Fruit fly (Drosophila melanogaster) whole organism, prepupa: ENCODE data around the gene senju.
A peak's percentile ranks its signal among the peaks of the same experiment; 100 is the strongest.

Source experiments
- CG10631 ChIP-seq: fragments of 200-800 bp; sonication (Bioruptor generic); optimal IDR thresholded peaks from 2 replicates; lab custom pipeline; 2016; ENCODE audit warnings: missing biosample characterization, missing genetic modification characterization
- CG10669 ChIP-seq: fragments of 200-800 bp; sonication (Bioruptor generic); optimal IDR thresholded peaks from 3 replicates; lab custom pipeline; 2018; ENCODE audit warnings: missing biosample characterization, mild to moderate bottlenecking, missing genetic modification characterization, moderate library complexity
- CG11294 ChIP-seq: fragments of 200-800 bp; sonication (Bioruptor generic); IDR thresholded peaks from 2 replicates; pipeline ENCODE4 v1.3.6; 2022; ENCODE audit warnings: missing biosample characterization, missing genetic modification characterization
- CG15336 ChIP-seq: fragments of 200-800 bp; sonication (Bioruptor generic); IDR thresholded peaks from 2 replicates; pipeline ENCODE4 v1.3.6; 2022; ENCODE audit warnings: missing biosample characterization, missing genetic modification characterization
- CG1621 ChIP-seq: fragments of 200-800 bp; sonication (Bioruptor generic); optimal IDR thresholded peaks from 3 replicates; lab custom pipeline; 2018; ENCODE audit warnings: missing biosample characterization, mild to moderate bottlenecking, missing genetic modification characterization
- CG16779 ChIP-seq: fragments of 200-800 bp; sonication (Bioruptor generic); optimal IDR thresholded peaks from 3 replicates; lab custom pipeline; 2017; ENCODE audit warnings: missing biosample characterization, mild to moderate bottlenecking, missing genetic modification characterization
- CG3032 ChIP-seq: fragments of 200-800 bp; optimal IDR thresholded peaks from 2 replicates; lab custom pipeline; 2019; ENCODE audit warnings: missing biosample characterization, mild to moderate bottlenecking, missing genetic modification characterization, moderate library complexity
- CG31627 ChIP-seq: fragments of 200-800 bp; sonication (Bioruptor generic); optimal IDR thresholded peaks from 3 replicates; lab custom pipeline; 2016; ENCODE audit warnings: missing biosample characterization, missing genetic modification characterization
- CG32006 ChIP-seq: fragments of 200-800 bp; sonication (Bioruptor generic); optimal IDR thresholded peaks from 3 replicates; lab custom pipeline; 2017; ENCODE audit warnings: missing biosample characterization, mild to moderate bottlenecking, missing genetic modification characterization
- CG34406 ChIP-seq: fragments of 200-800 bp; sonication (Bioruptor generic); optimal IDR thresholded peaks from 3 replicates; lab custom pipeline; 2016; ENCODE audit warnings: missing biosample characterization, missing genetic modification characterization
- CG3919 ChIP-seq: fragments of 200-800 bp; sonication (Bioruptor generic); optimal IDR thresholded peaks from 3 replicates; lab custom pipeline; 2016; ENCODE audit warnings: missing biosample characterization, missing genetic modification characterization
- CG4318 ChIP-seq: fragments of 200-800 bp; sonication (Bioruptor generic); optimal IDR thresholded peaks from 3 replicates; lab custom pipeline; 2017; ENCODE audit warnings: missing biosample characterization, mild to moderate bottlenecking, missing genetic modification characterization
- CG6163 ChIP-seq: fragments of 200-800 bp; sonication (Bioruptor generic); IDR thresholded peaks from 3 replicates; pipeline ENCODE4 v1.3.6; 2022; ENCODE audit warnings: missing biosample characterization, missing genetic modification characterization
- CG6276 ChIP-seq: fragments of 200-800 bp; sonication (Bioruptor generic); optimal IDR thresholded peaks from 2 replicates; lab custom pipeline; 2017; ENCODE audit warnings: missing biosample characterization, mild to moderate bottlenecking, missing genetic modification characterization
- CG6808 ChIP-seq: fragments of 200-800 bp; sonication (Bioruptor generic); optimal IDR thresholded peaks from 3 replicates; lab custom pipeline; 2017; ENCODE audit warnings: missing biosample characterization, missing genetic modification characterization, mild to moderate bottlenecking, moderate library complexity, missing genetic modification reagents
- CG6854 ChIP-seq: fragments of 200-800 bp; sonication (Bioruptor generic); optimal IDR thresholded peaks from 2 replicates; lab custom pipeline; 2017; ENCODE audit warnings: missing biosample characterization, mild to moderate bottlenecking, missing genetic modification characterization
- CG7368 ChIP-seq: fragments of 200-800 bp; sonication (Bioruptor generic); optimal IDR thresholded peaks from 3 replicates; lab custom pipeline; 2016; ENCODE audit warnings: missing biosample characterization, missing genetic modification characterization
- CG8119 ChIP-seq: fragments of 200-800 bp; sonication (Bioruptor generic); IDR thresholded peaks from 3 replicates; pipeline ENCODE4 v1.3.6; 2022; ENCODE audit warnings: missing biosample characterization, missing genetic modification characterization
- CG8319 ChIP-seq: fragments of 200-800 bp; sonication (Bioruptor generic); optimal IDR thresholded peaks from 3 replicates; lab custom pipeline; 2016; ENCODE audit warnings: missing biosample characterization, missing genetic modification characterization
- CG9139 ChIP-seq: fragments of 200-800 bp; sonication (Bioruptor generic); optimal IDR thresholded peaks from 3 replicates; lab custom pipeline; 2017; ENCODE audit warnings: missing biosample characterization, mild to moderate bottlenecking, missing genetic modification characterization
- Eip78C ChIP-seq: fragments of 200-800 bp; sonication (Bioruptor generic); peaks from one replicate; lab custom pipeline; 2016; ENCODE audit warnings: missing biosample characterization, missing genetic modification characterization
- Ets21C ChIP-seq: fragments of 200-800 bp; sonication (Bioruptor generic); optimal IDR thresholded peaks from 3 replicates; lab custom pipeline; 2016; ENCODE audit warnings: missing biosample characterization, missing genetic modification characterization
- Ets96B ChIP-seq: fragments of 200-800 bp; optimal IDR thresholded peaks from 2 replicates; lab custom pipeline; 2019; ENCODE audit warnings: missing biosample characterization, mild to moderate bottlenecking, missing genetic modification characterization, moderate library complexity
- Gug ChIP-seq: fragments of 200-800 bp; sonication (Bioruptor generic); IDR thresholded peaks from 2 replicates; pipeline ENCODE4 v1.3.6; 2022; ENCODE audit warnings: missing biosample characterization, missing genetic modification characterization
- Hr38 ChIP-seq: sonication (Bioruptor generic); optimal IDR thresholded peaks from 2 replicates; lab custom pipeline; 2016; ENCODE audit warnings: missing biosample characterization, missing genetic modification characterization
- Hr39 ChIP-seq: fragments of 200-800 bp; sonication (Bioruptor generic); optimal IDR thresholded peaks from 2 replicates; lab custom pipeline; 2016; ENCODE audit warnings: missing biosample characterization, missing genetic modification characterization
- Met ChIP-seq: fragments of 200-800 bp; sonication (Bioruptor generic); optimal IDR thresholded peaks from 3 replicates; lab custom pipeline; 2016; ENCODE audit warnings: missing biosample characterization, missing genetic modification characterization
- Smox ChIP-seq: fragments of 200-800 bp; sonication (Bioruptor generic); optimal IDR thresholded peaks from 3 replicates; lab custom pipeline; 2016; ENCODE audit warnings: missing biosample characterization, missing genetic modification characterization
- Sox102F ChIP-seq: fragments of 200-800 bp; sonication (Bioruptor generic); optimal IDR thresholded peaks from 2 replicates; lab custom pipeline; 2016; ENCODE audit warnings: missing biosample characterization, mild to moderate bottlenecking, missing genetic modification characterization
- Sox14 ChIP-seq: fragments of 200-800 bp; sonication (Bioruptor generic); optimal IDR thresholded peaks from 3 replicates; lab custom pipeline; 2016; ENCODE audit warnings: missing biosample characterization, missing genetic modification characterization
- Sox15 ChIP-seq: fragments of 200-800 bp; sonication (Bioruptor generic); optimal IDR thresholded peaks from 3 replicates; lab custom pipeline; 2016; ENCODE audit warnings: missing biosample characterization, missing genetic modification characterization
- achi ChIP-seq: fragments of 200-800 bp; sonication (Bioruptor generic); optimal IDR thresholded peaks from 3 replicates; lab custom pipeline; 2016; ENCODE audit warnings: missing biosample characterization, missing genetic modification characterization
- acj6 ChIP-seq: fragments of 200-800 bp; sonication (Bioruptor generic); optimal IDR thresholded peaks from 3 replicates; lab custom pipeline; 2016; ENCODE audit warnings: missing biosample characterization, missing genetic modification characterization
- cyc ChIP-seq: fragments of 200-800 bp; sonication (Bioruptor generic); optimal IDR thresholded peaks from 3 replicates; lab custom pipeline; 2016; ENCODE audit warnings: missing biosample characterization, missing genetic modification characterization
- dac ChIP-seq: fragments of 200-800 bp; sonication (Bioruptor generic); optimal IDR thresholded peaks from 2 replicates; lab custom pipeline; 2017; ENCODE audit warnings: missing biosample characterization, mild to moderate bottlenecking, missing genetic modification characterization
- dsx ChIP-seq: fragments of 200-800 bp; optimal IDR thresholded peaks from 3 replicates; lab custom pipeline; 2019; ENCODE audit warnings: missing biosample characterization, mild to moderate bottlenecking, missing genetic modification characterization, moderate library complexity; ENCODE audit not compliant: poor library complexity, severe bottlenecking
- eg ChIP-seq: fragments of 200-800 bp; sonication (Bioruptor generic); IDR thresholded peaks from 3 replicates; pipeline ENCODE4 v1.3.6; 2022; ENCODE audit warnings: missing biosample characterization, missing genetic modification characterization
- esn ChIP-seq: fragments of 200-800 bp; sonication (Bioruptor generic); optimal IDR thresholded peaks from 2 replicates; lab custom pipeline; 2016; ENCODE audit warnings: missing biosample characterization, mild to moderate bottlenecking, missing genetic modification characterization, moderate library complexity
- pdm3 ChIP-seq: fragments of 200-800 bp; sonication (Bioruptor generic); optimal IDR thresholded peaks from 3 replicates; lab custom pipeline; 2016; ENCODE audit warnings: missing biosample characterization, missing genetic modification characterization
- spab ChIP-seq: fragments of 200-800 bp; sonication (Bioruptor generic); optimal IDR thresholded peaks from 2 replicates; lab custom pipeline; 2017; ENCODE audit warnings: missing biosample characterization, mild to moderate bottlenecking, missing genetic modification characterization, missing genetic modification reagents
- ss ChIP-seq, 2 experiments: fragments of 200-800 bp; sonication (Bioruptor generic); optimal IDR thresholded peaks; 2 replicates in 1 of 2; 3 replicates in 1 of 2; lab custom pipeline; 2017 to 2018; ENCODE audit warnings: mild to moderate bottlenecking in 2 of 2, missing biosample characterization in 2 of 2, missing genetic modification characterization in 2 of 2, moderate library complexity in 1 of 2
- svp ChIP-seq: fragments of 200-800 bp; sonication (Bioruptor generic); peaks from one replicate; lab custom pipeline; 2016; ENCODE audit warnings: missing biosample characterization, missing genetic modification characterization
- topi ChIP-seq: fragments of 200-800 bp; sonication (Bioruptor generic); optimal IDR thresholded peaks from 3 replicates; lab custom pipeline; 2016; ENCODE audit warnings: missing biosample characterization, missing genetic modification characterization
- vri ChIP-seq: fragments of 200-800 bp; sonication (Bioruptor generic); optimal IDR thresholded peaks from 3 replicates; lab custom pipeline; 2016; ENCODE audit warnings: missing biosample characterization, mild to moderate bottlenecking, missing genetic modification characterization

Gene senju

DNA sequence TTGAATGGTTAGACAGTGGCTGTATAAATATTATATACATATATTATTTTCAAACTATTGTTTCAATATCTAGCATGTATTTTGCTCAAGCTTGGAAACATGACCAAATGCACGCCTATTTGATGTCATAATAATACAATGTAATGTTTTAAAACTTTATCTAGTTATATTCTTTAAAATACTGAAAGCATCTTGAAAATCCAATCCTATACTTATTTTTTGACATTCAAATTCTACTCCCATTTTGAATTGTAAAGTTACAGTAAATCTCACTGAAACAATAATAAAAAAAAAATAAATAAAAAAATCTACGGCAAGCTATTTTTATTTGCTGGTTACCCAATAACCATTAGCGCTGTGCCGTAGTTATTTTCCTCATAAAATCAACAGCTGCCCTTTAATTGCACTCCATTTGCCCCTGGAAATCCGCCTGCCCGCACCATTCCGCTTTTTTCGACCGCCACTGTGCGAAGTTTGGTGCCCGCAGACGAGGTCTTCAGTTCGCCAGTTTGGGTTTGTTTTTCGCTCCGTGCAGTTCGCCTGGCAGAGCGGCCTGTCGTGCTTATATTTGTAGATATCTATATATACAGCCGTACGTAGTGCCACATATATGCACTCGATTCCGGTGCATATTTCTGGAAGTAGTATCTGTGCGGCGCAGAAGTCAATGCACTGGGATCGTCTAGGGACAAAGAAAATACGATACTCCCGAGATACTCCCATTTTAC, 7.6 kb upstream of the senju start (continued):
- TF ChIP-seq CG8319: no peak
- TF ChIP-seq Smox (GFP tag; lab: Kevin White, UChicago): peak; percentile 46
- TF ChIP-seq Ets21C (GFP tag; lab: Kevin White, UChicago): peak; percentile 15
- peak; percentile 59 for TF ChIP-seq CG6163
- no peak for TF ChIP-seq dac (GFP tag; lab: Kevin White, UChicago)
- TF ChIP-seq Eip78C (GFP tag; lab: Kevin White, UChicago): peak; percentile 78
- TF ChIP-seq Sox14 (GFP tag; lab: Kevin White, UChicago): peak; percentile 66
- TF ChIP-seq pdm3 (GFP tag; lab: Kevin White, UChicago): peak; percentile 50
- TF ChIP-seq CG10631 (GFP tag; lab: Kevin White, UChicago): peak; percentile 57
- TF ChIP-seq eg (GFP tag; lab: Robert Waterston, UW): peak; percentile 79
- TF ChIP-seq vri (GFP tag; lab: Kevin White, UChicago): peak; percentile 97
- TF ChIP-seq cyc (GFP tag; lab: Kevin White, UChicago): peak; percentile 40
- no peak for TF ChIP-seq Hr38 (GFP tag; lab: Kevin White, UChicago)
- TF ChIP-seq Sox15: no peak
- TF ChIP-seq CG4318 (GFP tag; lab: Kevin White, UChicago): peak; percentile 49
- TF ChIP-seq CG7368 (GFP tag; lab: Kevin White, UChicago): no peak
- TF ChIP-seq CG3032: peak; percentile 11
- TF ChIP-seq Ets96B: no peak
- TF ChIP-seq ss (GFP tag; optimal IDR thresholded peaks at IDR 0.05; lab: Kevin White, UChicago): peak in 1 of 2 experiments; percentile 28
- TF ChIP-seq svp (GFP tag; lab: Kevin White, UChicago): peak; percentile 87
- TF ChIP-seq CG8119: peak; percentile 42; the same call in 1 of the 3 replicates
- peak; percentile 16 for TF ChIP-seq dsx (GFP tag; lab: Kevin White, UChicago)
- TF ChIP-seq CG32006 (GFP tag; lab: Kevin White, UChicago): peak; percentile 70
- TF ChIP-seq topi (GFP tag; lab: Kevin White, UChicago): peak; percentile 37
- TF ChIP-seq CG6808 (GFP tag; lab: Kevin White, UChicago): no peak
- TF ChIP-seq CG31627: peak; percentile 40
- TF ChIP-seq esn (GFP tag; lab: Kevin White, UChicago): peak; percentile 60
- peak; percentile 56 for TF ChIP-seq CG6276 (GFP tag; lab: Kevin White, UChicago)
- TF ChIP-seq CG16779 (tag; lab: Kevin White, UChicago): peak; percentile 38
- peak; percentile 53 for TF ChIP-seq CG3919 (GFP tag; lab: Kevin White, UChicago)
- peak; percentile 55 for TF ChIP-seq Sox102F

DNA sequence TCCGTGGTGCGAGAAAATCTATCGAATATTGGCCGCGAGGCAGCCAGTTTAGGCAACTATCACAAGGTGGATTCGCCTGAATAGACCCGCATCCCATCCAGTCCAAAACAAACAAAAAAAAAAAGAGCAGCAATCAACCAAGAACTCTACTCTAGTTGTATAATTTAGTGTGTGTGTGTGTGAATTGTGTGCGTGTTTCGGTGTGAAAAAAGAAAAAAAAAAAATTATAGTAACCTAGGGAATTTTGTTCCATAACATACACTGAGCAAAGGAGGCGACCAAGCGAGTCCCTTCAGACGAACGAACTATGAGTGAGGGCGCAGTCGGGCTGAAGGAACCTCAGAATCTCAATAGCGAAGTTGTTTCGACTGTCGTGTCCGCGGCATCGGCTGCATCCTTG, 6.4 kb upstream of the senju start:
- no peak for TF ChIP-seq CG10669 (GFP tag; lab: Kevin White, UChicago)
- peak; percentile 32 for TF ChIP-seq Eip78C (GFP tag; lab: Kevin White, UChicago)

DNA sequence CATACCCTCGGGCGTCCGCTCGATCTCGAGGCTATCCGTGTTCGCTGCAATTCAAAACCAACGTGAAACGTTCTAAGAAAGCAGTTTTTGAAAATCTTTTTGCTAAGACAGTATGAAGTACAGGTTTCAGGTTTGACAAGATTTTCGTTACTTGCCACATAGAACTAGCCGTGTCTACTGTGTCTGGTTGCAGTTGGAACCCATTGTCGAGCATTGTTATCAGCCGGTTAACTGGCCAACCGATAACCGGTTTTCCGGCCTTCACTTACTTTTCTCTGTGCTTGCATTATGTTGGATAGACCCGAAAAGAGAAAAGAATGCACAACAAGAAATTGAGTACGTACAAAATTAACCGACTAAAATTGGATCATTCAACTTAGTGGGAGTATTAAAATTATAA, 2.7 kb upstream of the senju start:
- TF ChIP-seq Met (GFP tag; lab: Kevin White, UChicago): no peak
- no peak for TF ChIP-seq CG10631 (GFP tag; lab: Kevin White, UChicago)
- no peak for TF ChIP-seq CG15336 (GFP tag; lab: Robert Waterston, UW)
- no peak for TF ChIP-seq CG31627
- TF ChIP-seq CG9139 (GFP tag; lab: Kevin White, UChicago): no peak
- no peak for TF ChIP-seq achi (GFP tag; lab: Kevin White, UChicago)
- no peak for TF ChIP-seq CG8119
- TF ChIP-seq Hr39 (GFP tag; lab: Kevin White, UChicago): no peak
- no peak for TF ChIP-seq acj6 (GFP tag; lab: Kevin White, UChicago)
- no peak for TF ChIP-seq CG11294 (GFP tag; lab: Robert Waterston, UW)
- TF ChIP-seq CG6854 (GFP tag; lab: Kevin White, UChicago): no peak
- no peak for TF ChIP-seq Sox102F
- peak; percentile 18 for TF ChIP-seq CG6276 (GFP tag; lab: Kevin White, UChicago)
- no peak for TF ChIP-seq CG34406 (GFP tag; lab: Kevin White, UChicago)
- TF ChIP-seq Smox (GFP tag; lab: Kevin White, UChicago): no peak
- no peak for TF ChIP-seq pdm3 (GFP tag; lab: Kevin White, UChicago)
- TF ChIP-seq spab (GFP tag; lab: Kevin White, UChicago): no peak
- TF ChIP-seq CG32006 (GFP tag; lab: Kevin White, UChicago): peak; percentile 37
- peak; percentile 58 for TF ChIP-seq CG1621 (tag; lab: Kevin White, UChicago)
- no peak for TF ChIP-seq Gug (GFP tag; lab: Robert Waterston, UW)
